Fruit fly (Drosophila melanogaster) whole organism, prepupa: Measurements from ENCODE around the gene trus.
A peak's percentile ranks its signal among the peaks of the same experiment; 100 is the strongest.

ENCODE experiments used
- Blimp-1 ChIP-seq: fragments of 200-800 bp; sonication (Bioruptor generic); optimal IDR thresholded peaks from 3 replicates; lab custom pipeline; 2017; ENCODE audit warnings: missing biosample characterization, missing genetic modification characterization, mild to moderate bottlenecking, moderate library complexity, missing genetic modification reagents
- CG10669 ChIP-seq: fragments of 200-800 bp; sonication (Bioruptor generic); optimal IDR thresholded peaks from 3 replicates; lab custom pipeline; 2018; ENCODE audit warnings: missing biosample characterization, mild to moderate bottlenecking, missing genetic modification characterization, moderate library complexity
- CG16779 ChIP-seq: fragments of 200-800 bp; sonication (Bioruptor generic); optimal IDR thresholded peaks from 3 replicates; lab custom pipeline; 2017; ENCODE audit warnings: missing biosample characterization, mild to moderate bottlenecking, missing genetic modification characterization
- CG31627 ChIP-seq: fragments of 200-800 bp; sonication (Bioruptor generic); optimal IDR thresholded peaks from 3 replicates; lab custom pipeline; 2016; ENCODE audit warnings: missing biosample characterization, missing genetic modification characterization
- CG6163 ChIP-seq: fragments of 200-800 bp; sonication (Bioruptor generic); IDR thresholded peaks from 3 replicates; pipeline ENCODE4 v1.3.6; 2022; ENCODE audit warnings: missing biosample characterization, missing genetic modification characterization
- CG9139 ChIP-seq: fragments of 200-800 bp; sonication (Bioruptor generic); optimal IDR thresholded peaks from 3 replicates; lab custom pipeline; 2017; ENCODE audit warnings: missing biosample characterization, mild to moderate bottlenecking, missing genetic modification characterization
- Ets21C ChIP-seq: fragments of 200-800 bp; sonication (Bioruptor generic); optimal IDR thresholded peaks from 3 replicates; lab custom pipeline; 2016; ENCODE audit warnings: missing biosample characterization, missing genetic modification characterization
- fkh ChIP-seq: fragments of 200-800 bp; sonication (Bioruptor generic); optimal IDR thresholded peaks from 3 replicates; lab custom pipeline; 2017; ENCODE audit warnings: missing biosample characterization, mild to moderate bottlenecking, missing genetic modification characterization, moderate library complexity
- spab ChIP-seq: fragments of 200-800 bp; sonication (Bioruptor generic); optimal IDR thresholded peaks from 2 replicates; lab custom pipeline; 2017; ENCODE audit warnings: missing biosample characterization, mild to moderate bottlenecking, missing genetic modification characterization, missing genetic modification reagents

DNA sequence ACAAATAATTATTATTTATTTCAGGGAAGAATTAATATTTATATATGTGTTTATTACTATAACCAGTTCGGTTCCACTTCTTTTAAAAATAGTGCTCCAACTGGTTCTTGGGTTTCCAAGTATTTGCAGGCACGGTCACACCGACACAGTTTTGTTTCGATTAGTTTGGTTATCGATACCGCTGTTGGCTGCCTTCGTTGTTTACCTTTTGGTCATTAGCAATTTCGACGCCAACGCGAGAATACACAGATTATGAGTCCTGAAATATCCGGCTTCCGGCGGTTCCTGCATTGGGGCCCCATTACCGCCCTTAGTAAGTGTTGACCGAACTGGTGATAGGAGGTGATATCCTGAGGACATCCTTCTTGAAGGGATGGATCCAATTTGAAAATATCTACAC is 48.2 kb upstream of the trus start, which contains the start of gene CG5196:
- TF ChIP-seq Blimp-1 (GFP tag; lab: Kevin White, UChicago), result no peak
- no peak for TF ChIP-seq CG10669 (GFP tag; lab: Kevin White, UChicago)
- TF ChIP-seq CG6163 (GFP tag; lab: Robert Waterston, UW), result peak; percentile 20; the same call in 1 of the 3 replicates
- TF ChIP-seq spab (GFP tag; lab: Kevin White, UChicago), result no peak
- TF ChIP-seq CG16779 (tag; lab: Kevin White, UChicago), result no peak
- no peak for TF ChIP-seq CG31627 (GFP tag; lab: Kevin White, UChicago)
- TF ChIP-seq Ets21C (GFP tag; lab: Kevin White, UChicago), result no peak
- no peak for TF ChIP-seq CG9139
- TF ChIP-seq fkh (GFP tag; lab: Kevin White, UChicago), result peak; percentile 93
